Fruit fly (Drosophila melanogaster): ENCODE measurements around the gene CG18178.
A peak's percentile ranks its signal among the peaks of the same experiment; 100 is the strongest.

The CG18178 gene

DNA sequence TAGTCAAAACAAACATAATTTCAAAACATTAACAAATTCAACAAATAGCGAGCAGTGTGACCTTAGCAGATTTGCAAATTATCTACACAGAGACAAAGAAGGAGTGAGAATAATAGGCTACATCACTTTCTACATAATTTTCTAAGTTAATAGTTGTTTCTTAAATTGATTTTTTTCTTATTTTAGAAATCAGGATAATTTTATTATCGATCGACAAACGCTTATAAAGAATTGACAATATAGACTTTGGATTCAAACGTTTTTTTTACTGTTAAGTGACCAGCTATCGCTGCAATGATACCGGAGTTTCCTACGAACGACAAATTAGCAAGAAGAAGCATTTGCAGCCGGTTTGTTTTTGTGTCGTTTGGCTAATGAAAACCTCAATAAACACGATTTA lies 4.2 kb upstream of the CG18178 start, which contains the start of the genes nbs and defl (continued):
- TF ChIP-seq Mad (GFP tag; optimal IDR thresholded peaks at IDR 0.05) = peak; percentile 62
- TF ChIP-seq E2f1 (GFP tag; IDR thresholded peaks at IDR 0.05) = peak; percentile 72
- TF ChIP-seq Fer2 (tag; optimal IDR thresholded peaks at IDR 0.05) = peak; percentile 55
- peak; percentile 94 for TF ChIP-seq CG17385 (GFP tag; optimal IDR thresholded peaks at IDR 0.05)
- TF ChIP-seq maf-S (GFP tag; optimal IDR thresholded peaks at IDR 0.05) = peak; percentile 32
- TF ChIP-seq fd3F (GFP tag; optimal IDR thresholded peaks at IDR 0.05) = peak; percentile 49
- no peak for TF ChIP-seq tna (GFP tag; IDR thresholded peaks at IDR 0.05; ENCODE audit: partially characterized antibody)
- TF ChIP-seq MBD-R2 (GFP tag; IDR thresholded peaks at IDR 0.05) = peak; percentile 92
- no peak for TF ChIP-seq Hand (GFP tag; optimal IDR thresholded peaks at IDR 0.05)
- peak; percentile 13; the same call in 1 of the 3 replicates for TF ChIP-seq CG3726 (GFP tag; IDR thresholded peaks at IDR 0.05)
- TF ChIP-seq inv (GFP tag; IDR thresholded peaks at IDR 0.05; ENCODE audit: partially characterized antibody) = peak; percentile 40; the same call in 1 of the 2 replicates
- TF ChIP-seq CG14014 (GFP tag; IDR thresholded peaks at IDR 0.05) = peak; percentile 72
- no peak for TF ChIP-seq YL-1 (GFP tag; optimal IDR thresholded peaks at IDR 0.05)
- TF ChIP-seq pita (GFP tag; optimal IDR thresholded peaks at IDR 0.05) = no peak
- TF ChIP-seq HLH54F (GFP tag; optimal IDR thresholded peaks at IDR 0.05) = peak; percentile 76
- peak; percentile 58 for TF ChIP-seq Abd-B (GFP tag; optimal IDR thresholded peaks at IDR 0.05)
- peak; percentile 32 for TF ChIP-seq repo (GFP tag; optimal IDR thresholded peaks at IDR 0.05)
- TF ChIP-seq stwl (tag; optimal IDR thresholded peaks at IDR 0.05) = peak; percentile 59
- TF ChIP-seq C15 (GFP tag; IDR thresholded peaks at IDR 0.05) = peak; percentile 29; the same call in 1 of the 3 replicates
- TF ChIP-seq CG6689 (GFP tag; IDR thresholded peaks at IDR 0.05) = peak; percentile 68
- peak; percentile 60 for TF ChIP-seq Dip3 (GFP tag; optimal IDR thresholded peaks at IDR 0.05)
- no peak for TF ChIP-seq Vsx1 (GFP tag; optimal IDR thresholded peaks at IDR 0.05)
- peak; percentile 12; the same call in 1 of the 2 replicates for TF ChIP-seq Bgb (GFP tag; IDR thresholded peaks at IDR 0.05; ENCODE audit: partially characterized antibody)
- no peak for TF ChIP-seq CG1529 (GFP tag; optimal IDR thresholded peaks at IDR 0.05)
- no peak for TF ChIP-seq lov (optimal IDR thresholded peaks at IDR 0.05)
- TF ChIP-seq lov (GFP tag; IDR thresholded peaks at IDR 0.05) = 0 out of 3 replicates have a peak, but pooled peaks have one; percentile 20
- peak; percentile 80 for TF ChIP-seq pho (GFP tag; optimal IDR thresholded peaks at IDR 0.05)
- peak; percentile 65 for TF ChIP-seq CG4424 (GFP tag; optimal IDR thresholded peaks at IDR 0.05)
- peak; percentile 37 for TF ChIP-seq Atf3 (GFP tag; optimal IDR thresholded peaks at IDR 0.05)
- no peak for TF ChIP-seq sens-2 (GFP tag; IDR thresholded peaks at IDR 0.05)
- peak; percentile 56 for TF ChIP-seq Dad (GFP tag; optimal IDR thresholded peaks at IDR 0.05)
- peak; percentile 31; the same call in 1 of the 3 replicates for TF ChIP-seq CG14860 (GFP tag; IDR thresholded peaks at IDR 0.05; ENCODE audit: partially characterized antibody)
- 0 out of 2 replicates have a peak, but pooled peaks have one; percentile 15 for TF ChIP-seq wdn (GFP tag; IDR thresholded peaks at IDR 0.05)
- TF ChIP-seq CG32772 (GFP tag; IDR thresholded peaks at IDR 0.05) = peak; percentile 69
- TF ChIP-seq CG17361 (GFP tag; IDR thresholded peaks at IDR 0.05) = peak; percentile 86
- TF ChIP-seq tin (GFP tag; optimal IDR thresholded peaks at IDR 0.05) = peak; percentile 56
- TF ChIP-seq CG16813 (GFP tag; IDR thresholded peaks at IDR 0.05; ENCODE audit: partially characterized antibody) = peak; percentile 52
- peak; percentile 57 for TF ChIP-seq CG18764 (GFP tag; optimal IDR thresholded peaks at IDR 0.05)
- TF ChIP-seq Lhr (GFP tag; optimal IDR thresholded peaks at IDR 0.05) = no peak
- TF ChIP-seq CG17829 (tag; optimal IDR thresholded peaks at IDR 0.05) = peak; percentile 73
- no peak for TF ChIP-seq cad (GFP tag; optimal IDR thresholded peaks at IDR 0.05)
- peak; percentile 57 for TF ChIP-seq CG9797 (GFP tag; optimal IDR thresholded peaks at IDR 0.05)
- TF ChIP-seq Aef1 (GFP tag; IDR thresholded peaks at IDR 0.05) = peak; percentile 74
- TF ChIP-seq CG9437 (GFP tag; optimal IDR thresholded peaks at IDR 0.05) = peak; percentile 38
- peak; percentile 55 for TF ChIP-seq CG4730 (GFP tag; IDR thresholded peaks at IDR 0.05)
- no peak for TF ChIP-seq crol (GFP tag; IDR thresholded peaks at IDR 0.05)
- no peak for TF ChIP-seq ac (GFP tag; optimal IDR thresholded peaks at IDR 0.05)
- TF ChIP-seq sob (GFP tag; IDR thresholded peaks at IDR 0.05) = peak; percentile 87
- TF ChIP-seq CG17568 (GFP tag; optimal IDR thresholded peaks at IDR 0.05) = no peak
- no peak for TF ChIP-seq CG11723 (GFP tag; optimal IDR thresholded peaks at IDR 0.05)
- no peak for TF ChIP-seq aop (GFP tag; IDR thresholded peaks at IDR 0.05)

Measured in whole organism, embryonic.